Fruit fly (Drosophila melanogaster) whole organism, embryonic: ENCODE data around the gene smo.

Source experiments
- CG11247 ChIP-seq: fragments of 200-800 bp; sonication (Bioruptor generic); IDR thresholded peaks from 2 replicates; pipeline ENCODE4 v1.3.6; 2022; ENCODE audit warnings: missing biosample characterization, missing genetic modification characterization
- CG15073 ChIP-seq: fragments of 200-800 bp; sonication (Bioruptor generic); optimal IDR thresholded peaks from 2 replicates; lab custom pipeline; 2016; ENCODE audit warnings: missing biosample characterization, missing genetic modification characterization
- CG1603 ChIP-seq: fragments of 200-800 bp; sonication (Bioruptor generic); optimal IDR thresholded peaks from 2 replicates; lab custom pipeline; 2019; ENCODE audit warnings: missing biosample characterization, mild to moderate bottlenecking, missing genetic modification characterization, moderate library complexity
- CG3065 ChIP-seq: fragments of 200-800 bp; sonication (Bioruptor generic); optimal IDR thresholded peaks from 2 replicates; lab custom pipeline; 2016; ENCODE audit warnings: missing biosample characterization, missing genetic modification characterization
- CG6765 ChIP-seq: fragments of 200-800 bp; sonication (Bioruptor generic); optimal IDR thresholded peaks from 3 replicates; lab custom pipeline; 2017; ENCODE audit warnings: missing biosample characterization, mild to moderate bottlenecking, missing genetic modification characterization
- GATAe ChIP-seq: fragments of 200-800 bp; sonication (Bioruptor generic); conservative IDR thresholded peaks from 2 replicates; pipeline ENCODE4 v1.3.6; 2022; ENCODE audit warnings: missing biosample characterization, missing genetic modification characterization
- dimm ChIP-seq: fragments of 200-800 bp; sonication (Bioruptor generic); IDR thresholded peaks from 2 replicates; pipeline ENCODE4 v1.3.6; 2022; ENCODE audit warnings: missing biosample characterization, missing genetic modification characterization

DNA sequence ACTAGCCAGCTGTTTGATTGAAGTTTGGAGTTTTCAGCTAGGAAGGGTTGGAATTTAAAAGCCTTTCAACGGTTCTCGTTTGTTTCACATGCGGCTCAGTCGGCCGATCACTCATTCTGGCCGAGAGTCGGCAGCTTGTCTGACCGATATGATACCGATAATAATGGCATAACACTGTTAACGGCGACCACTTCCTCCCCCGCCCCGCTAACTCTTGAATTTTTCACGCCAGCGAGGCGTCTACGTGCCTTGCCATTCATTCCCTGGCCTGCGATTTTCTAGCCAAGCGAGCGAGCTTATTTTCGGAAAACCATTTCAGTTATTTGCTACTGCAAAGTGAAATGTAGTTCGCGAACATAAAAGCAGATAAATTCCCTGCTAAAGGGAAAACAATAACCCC, 22.6 kb downstream of the smo start:
- no peak for TF ChIP-seq GATAe (GFP tag; lab: Robert Waterston, UW)
- TF ChIP-seq dimm (GFP tag; lab: Robert Waterston, UW) = no peak
- no peak for TF ChIP-seq CG15073 (GFP tag; lab: Kevin White, UChicago)
- no peak for TF ChIP-seq CG6765
- TF ChIP-seq CG3065 (GFP tag; lab: Kevin White, UChicago) = no peak
- no peak for TF ChIP-seq CG11247 (GFP tag; lab: Robert Waterston, UW)
- TF ChIP-seq CG1603 (tag; lab: Kevin White, UChicago) = no peak
